Fruit fly (Drosophila melanogaster) whole organism, embryonic: ENCODE measurements around the gene CG6843.

ENCODE experiments used
- Ada2b ChIP-seq: fragments of 200-800 bp; sonication (Bioruptor generic); IDR thresholded peaks from 2 replicates; pipeline ENCODE4 v1.3.6; 2022; ENCODE audit warnings: missing biosample characterization, missing genetic modification characterization
- Asciz ChIP-seq: fragments of 200-800 bp; sonication (Bioruptor generic); optimal IDR thresholded peaks from 2 replicates; lab custom pipeline; 2017; ENCODE audit warnings: missing biosample characterization, mild to moderate bottlenecking, missing genetic modification characterization, missing genetic modification reagents
- CG11085 ChIP-seq: fragments of 200-800 bp; sonication (Bioruptor generic); IDR thresholded peaks from 2 replicates; pipeline ENCODE4 v1.3.6; 2022; ENCODE audit warnings: missing biosample characterization, missing genetic modification characterization
- CG11560 ChIP-seq: fragments of 200-800 bp; sonication (Bioruptor generic); IDR thresholded peaks from 3 replicates; pipeline ENCODE4 v1.3.6; 2022; ENCODE audit warnings: missing biosample characterization, missing genetic modification characterization
- CG12391 ChIP-seq: fragments of 200-800 bp; sonication (Bioruptor generic); optimal IDR thresholded peaks from 3 replicates; lab custom pipeline; 2018; ENCODE audit warnings: missing biosample characterization, mild to moderate bottlenecking, missing genetic modification characterization, moderate library complexity
- CG15073 ChIP-seq: fragments of 200-800 bp; sonication (Bioruptor generic); optimal IDR thresholded peaks from 2 replicates; lab custom pipeline; 2016; ENCODE audit warnings: missing biosample characterization, missing genetic modification characterization
- CG17186 ChIP-seq: fragments of 200-800 bp; sonication (Bioruptor generic); optimal IDR thresholded peaks from 3 replicates; lab custom pipeline; 2017; ENCODE audit warnings: missing biosample characterization, missing genetic modification reagents, missing genetic modification characterization
- CG17361 ChIP-seq: fragments of 200-800 bp; sonication (Bioruptor generic); IDR thresholded peaks from 3 replicates; pipeline ENCODE4 v1.3.6; 2022; ENCODE audit warnings: missing biosample characterization, missing genetic modification characterization
- CG31388 ChIP-seq: fragments of 200-800 bp; sonication (Bioruptor generic); optimal IDR thresholded peaks from 2 replicates; lab custom pipeline; 2016; ENCODE audit warnings: missing biosample characterization, missing genetic modification characterization
- CG4360 ChIP-seq: fragments of 200-800 bp; sonication (Bioruptor generic); IDR thresholded peaks from 2 replicates; pipeline ENCODE4 v1.3.6; 2022; ENCODE audit warnings: missing biosample characterization, missing genetic modification characterization
- CG43689 ChIP-seq: fragments of 200-800 bp; sonication (Bioruptor generic); IDR thresholded peaks from 2 replicates; pipeline ENCODE4 v1.3.6; 2022; ENCODE audit warnings: missing biosample characterization, missing genetic modification characterization
- CG5180 ChIP-seq: fragments of 200-800 bp; sonication (Bioruptor generic); optimal IDR thresholded peaks from 3 replicates; lab custom pipeline; 2017; ENCODE audit warnings: missing biosample characterization, missing genetic modification characterization, mild to moderate bottlenecking, moderate library complexity, missing genetic modification reagents
- CG6765 ChIP-seq: fragments of 200-800 bp; sonication (Bioruptor generic); optimal IDR thresholded peaks from 3 replicates; lab custom pipeline; 2017; ENCODE audit warnings: missing biosample characterization, mild to moderate bottlenecking, missing genetic modification characterization
- CG7271 ChIP-seq: fragments of 200-800 bp; sonication (Bioruptor generic); optimal IDR thresholded peaks from 2 replicates; lab custom pipeline; 2018; ENCODE audit warnings: missing biosample characterization, mild to moderate bottlenecking, missing genetic modification characterization, moderate library complexity
- CG9437 ChIP-seq: fragments of 200-800 bp; sonication (Bioruptor generic); optimal IDR thresholded peaks from 2 replicates; lab custom pipeline; 2018; ENCODE audit warnings: missing biosample characterization, mild to moderate bottlenecking, missing genetic modification characterization
- CG9876 ChIP-seq: fragments of 200-800 bp; sonication (Bioruptor generic); optimal IDR thresholded peaks from 2 replicates; lab custom pipeline; 2016; ENCODE audit warnings: missing biosample characterization, missing genetic modification characterization
- CkIIα-i1 ChIP-seq: fragments of 200-800 bp; sonication (Bioruptor generic); IDR thresholded peaks from 2 replicates; pipeline ENCODE4 v1.3.6; 2022; ENCODE audit warnings: missing biosample characterization, missing genetic modification characterization
- Dad ChIP-seq: fragments of 200-800 bp; sonication (Bioruptor generic); optimal IDR thresholded peaks from 3 replicates; lab custom pipeline; 2016; ENCODE audit warnings: missing biosample characterization, missing genetic modification characterization
- Dek ChIP-seq: fragments of 200-800 bp; sonication (Bioruptor generic); optimal IDR thresholded peaks from 3 replicates; lab custom pipeline; 2019; ENCODE audit warnings: missing biosample characterization, mild to moderate bottlenecking, missing genetic modification characterization, moderate library complexity
- Dp ChIP-seq: fragments of 200-800 bp; sonication (Bioruptor generic); optimal IDR thresholded peaks from 2 replicates; lab custom pipeline; 2018; ENCODE audit warnings: missing biosample characterization, mild to moderate bottlenecking, missing genetic modification characterization, moderate library complexity
- Ets65A ChIP-seq: fragments of 200-800 bp; sonication (Bioruptor generic); peaks from one replicate; lab custom pipeline; 2016; ENCODE audit warnings: missing biosample characterization, missing genetic modification characterization
- Ets97D ChIP-seq: fragments of 200-800 bp; sonication (Bioruptor generic); optimal IDR thresholded peaks from 3 replicates; lab custom pipeline; 2016; ENCODE audit warnings: missing biosample characterization, missing genetic modification characterization
- Hey ChIP-seq: fragments of 200-800 bp; sonication (Bioruptor generic); optimal IDR thresholded peaks from 3 replicates; lab custom pipeline; 2018; ENCODE audit warnings: missing biosample characterization, mild to moderate bottlenecking, missing genetic modification characterization
- MBD-R2 ChIP-seq: fragments of 200-800 bp; sonication (Bioruptor generic); IDR thresholded peaks from 2 replicates; pipeline ENCODE4 v1.3.6; 2022; ENCODE audit warnings: missing biosample characterization, missing genetic modification characterization
- MTF-1 ChIP-seq: fragments of 200-800 bp; sonication (Bioruptor generic); optimal IDR thresholded peaks from 2 replicates; lab custom pipeline; 2018; ENCODE audit warnings: missing biosample characterization, mild to moderate bottlenecking, missing genetic modification characterization, borderline replicate concordance
- Ptx1 ChIP-seq: fragments of 200-800 bp; sonication (Bioruptor generic); IDR thresholded peaks from 2 replicates; pipeline ENCODE4 v1.3.6; 2022; ENCODE audit warnings: missing biosample characterization, missing genetic modification characterization
- Rx ChIP-seq: fragments of 200-800 bp; sonication (Bioruptor generic); IDR thresholded peaks from 2 replicates; pipeline ENCODE4 v1.3.6; 2022; ENCODE audit warnings: missing biosample characterization, missing genetic modification characterization
- Xrp1 ChIP-seq: fragments of 200-800 bp; sonication (Bioruptor generic); IDR thresholded peaks from 2 replicates; pipeline ENCODE4 v1.3.6; 2022; ENCODE audit warnings: missing biosample characterization, missing genetic modification characterization
- btn ChIP-seq: fragments of 200-800 bp; sonication (Bioruptor generic); optimal IDR thresholded peaks from 2 replicates; lab custom pipeline; 2016; ENCODE audit warnings: missing biosample characterization, missing genetic modification characterization
- cg ChIP-seq: fragments of 200-800 bp; sonication (Bioruptor generic); optimal IDR thresholded peaks from 3 replicates; lab custom pipeline; 2019; ENCODE audit warnings: missing biosample characterization, mild to moderate bottlenecking, missing genetic modification characterization, moderate library complexity
- ci ChIP-seq: fragments of 200-800 bp; sonication (Bioruptor generic); IDR thresholded peaks from 3 replicates; pipeline ENCODE4 v1.3.6; 2022; ENCODE audit warnings: missing biosample characterization, missing genetic modification characterization
- croc ChIP-seq: fragments of 200-800 bp; sonication (Bioruptor generic); conservative IDR thresholded peaks from 3 replicates; pipeline ENCODE4 v1.3.6; 2022; ENCODE audit warnings: missing biosample characterization, missing genetic modification characterization
- disco-r ChIP-seq: fragments of 200-800 bp; sonication (Bioruptor generic); optimal IDR thresholded peaks from 2 replicates; lab custom pipeline; 2016; ENCODE audit warnings: missing biosample characterization, missing genetic modification characterization
- eyg ChIP-seq: fragments of 200-800 bp; sonication (Bioruptor generic); optimal IDR thresholded peaks from 3 replicates; lab custom pipeline; 2016; ENCODE audit warnings: missing biosample characterization, missing genetic modification characterization
- gcm ChIP-seq: fragments of 200-800 bp; sonication (Bioruptor generic); optimal IDR thresholded peaks from 2 replicates; lab custom pipeline; 2019; ENCODE audit warnings: missing biosample characterization, mild to moderate bottlenecking, missing genetic modification characterization, moderate library complexity
- gfzf ChIP-seq: fragments of 200-800 bp; sonication (Bioruptor generic); optimal IDR thresholded peaks from 2 replicates; lab custom pipeline; 2016; ENCODE audit warnings: missing biosample characterization, mild to moderate bottlenecking, missing genetic modification characterization, moderate library complexity
- gsb ChIP-seq: fragments of 200-800 bp; sonication (Bioruptor generic); IDR thresholded peaks from 2 replicates; pipeline ENCODE4 v1.3.6; 2022; ENCODE audit warnings: missing biosample characterization, missing genetic modification characterization
- jigr1 ChIP-seq: fragments of 200-800 bp; sonication (Bioruptor generic); IDR thresholded peaks from 3 replicates; pipeline ENCODE4 v1.3.6; 2022; ENCODE audit warnings: missing biosample characterization, missing genetic modification characterization
- kni ChIP-seq: fragments of 200-800 bp; sonication (Bioruptor generic); optimal IDR thresholded peaks from 3 replicates; lab custom pipeline; 2017; ENCODE audit warnings: mild to moderate bottlenecking, missing biosample characterization, missing genetic modification reagents, missing genetic modification characterization
- luna ChIP-seq: fragments of 200-800 bp; sonication (Bioruptor generic); optimal IDR thresholded peaks from 2 replicates; lab custom pipeline; 2016; ENCODE audit warnings: missing biosample characterization, missing genetic modification characterization
- nau ChIP-seq: fragments of 200-800 bp; sonication (Bioruptor generic); optimal IDR thresholded peaks from 3 replicates; lab custom pipeline; 2017; ENCODE audit warnings: missing biosample characterization, mild to moderate bottlenecking, missing genetic modification characterization, missing genetic modification reagents
- nerfin-1 ChIP-seq: fragments of 200-800 bp; sonication (Bioruptor generic); optimal IDR thresholded peaks from 3 replicates; lab custom pipeline; 2019; ENCODE audit warnings: missing biosample characterization, mild to moderate bottlenecking, missing genetic modification characterization, moderate library complexity
- onecut ChIP-seq: fragments of 200-800 bp; sonication (Bioruptor generic); IDR thresholded peaks from 2 replicates; pipeline ENCODE4 v1.3.6; 2022; ENCODE audit warnings: missing biosample characterization, missing genetic modification characterization
- pho ChIP-seq: fragments of 200-800 bp; sonication (Bioruptor generic); optimal IDR thresholded peaks from 2 replicates; lab custom pipeline; 2016; ENCODE audit warnings: missing biosample characterization, missing genetic modification characterization
- phol ChIP-seq: fragments of 200-800 bp; sonication (Bioruptor generic); optimal IDR thresholded peaks from 3 replicates; lab custom pipeline; 2018; ENCODE audit warnings: missing biosample characterization, mild to moderate bottlenecking, missing genetic modification characterization, moderate library complexity
- pum ChIP-seq: fragments of 200-800 bp; sonication (Bioruptor generic); optimal IDR thresholded peaks from 2 replicates; lab custom pipeline; 2016; ENCODE audit warnings: missing biosample characterization, missing genetic modification characterization
- ranshi ChIP-seq: fragments of 200-800 bp; sonication (Bioruptor generic); IDR thresholded peaks from 2 replicates; pipeline ENCODE4 v1.3.6; 2022; ENCODE audit warnings: missing biosample characterization, missing genetic modification characterization
- sd ChIP-seq: fragments of 200-800 bp; sonication (Bioruptor generic); optimal IDR thresholded peaks from 3 replicates; lab custom pipeline; 2018; ENCODE audit warnings: missing biosample characterization, mild to moderate bottlenecking, missing genetic modification characterization, moderate library complexity
- sob ChIP-seq: fragments of 200-800 bp; sonication (Bioruptor generic); IDR thresholded peaks from 2 replicates; pipeline ENCODE4 v1.3.6; 2022; ENCODE audit warnings: missing biosample characterization, missing genetic modification characterization
- wdn ChIP-seq: fragments of 200-800 bp; sonication (Bioruptor generic); IDR thresholded peaks from 2 replicates; pipeline ENCODE4 v1.3.6; 2022; ENCODE audit warnings: missing biosample characterization, missing genetic modification characterization
- z ChIP-seq: fragments of 200-800 bp; sonication (Bioruptor generic); IDR thresholded peaks from 3 replicates; pipeline ENCODE4 v1.3.6; 2022; ENCODE audit warnings: missing biosample characterization, missing genetic modification characterization

CG6843 gene

DNA sequence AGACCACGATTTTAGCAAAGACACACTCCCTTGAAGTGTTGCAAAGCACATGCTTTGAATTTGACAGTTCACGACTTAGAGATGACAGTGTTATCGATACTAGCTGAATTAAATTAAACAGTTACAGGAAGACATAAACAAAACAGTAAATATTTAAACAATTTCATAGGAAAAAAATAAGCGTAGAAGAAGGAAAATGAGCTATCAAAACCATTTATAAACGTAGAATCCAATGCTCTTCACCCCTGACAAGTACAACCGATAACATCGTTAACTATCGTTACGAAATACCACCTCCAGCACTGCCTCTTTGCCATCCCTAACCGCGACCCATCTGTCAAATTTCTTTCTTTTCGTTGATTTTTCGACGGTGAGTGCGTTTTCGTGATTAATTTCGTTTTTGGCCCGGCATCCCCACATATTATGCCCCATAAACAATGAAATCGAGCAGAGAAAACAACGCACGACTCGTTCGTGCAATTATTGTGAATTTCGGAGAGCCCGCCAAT, 2.6 kb upstream of the CG6843 start, which contains the start of gene RpL26 (continued):
- TF ChIP-seq nau (GFP tag; lab: Kevin White, UChicago) = peak; percentile 42
- TF ChIP-seq CG9437 (GFP tag; lab: Kevin White, UChicago) = peak; percentile 77
- no peak for TF ChIP-seq Hey (tag; lab: Kevin White, UChicago)
- TF ChIP-seq nerfin-1 (tag; lab: Kevin White, UChicago) = peak; percentile 68
- TF ChIP-seq phol (tag; lab: Kevin White, UChicago) = peak; percentile 80
- 0 out of 2 replicates have a peak, but pooled peaks have one; percentile 19 for TF ChIP-seq Ada2b (GFP tag; lab: Robert Waterston, UW)
- TF ChIP-seq CG9876 (GFP tag; lab: Kevin White, UChicago) = peak; percentile 81
- TF ChIP-seq CG7271 (tag; lab: Kevin White, UChicago) = peak; percentile 15
- peak; percentile 79 for TF ChIP-seq CG17361 (GFP tag; lab: Robert Waterston, UW)
- 0 out of 2 replicates have a peak, but pooled peaks have one; percentile 61 for TF ChIP-seq ranshi (GFP tag; lab: Robert Waterston, UW)
- peak; percentile 40 for TF ChIP-seq gfzf (GFP tag; lab: Kevin White, UChicago)
- peak; percentile 81 for TF ChIP-seq sob (GFP tag; lab: Robert Waterston, UW)
- TF ChIP-seq Dp (GFP tag; lab: Kevin White, UChicago) = peak; percentile 34
- peak; percentile 90 for TF ChIP-seq pho (GFP tag; lab: Kevin White, UChicago)
- TF ChIP-seq kni = no peak
- no peak for TF ChIP-seq gsb (GFP tag; lab: Robert Waterston, UW)
- peak; percentile 80 for TF ChIP-seq Ptx1 (GFP tag; lab: Robert Waterston, UW)
- peak; percentile 64; the same call in 1 of the 2 replicates for TF ChIP-seq CG11085 (GFP tag; lab: Robert Waterston, UW)
- TF ChIP-seq wdn = no peak
- TF ChIP-seq disco-r (GFP tag; lab: Kevin White, UChicago) = peak; percentile 83
- peak; percentile 54; the same call in 1 of the 2 replicates for TF ChIP-seq Rx (GFP tag; lab: Robert Waterston, UW)
- no peak for TF ChIP-seq jigr1
- no peak for TF ChIP-seq Asciz
- TF ChIP-seq CG12391 = peak; percentile 83
- peak; percentile 74 for TF ChIP-seq luna (GFP tag; lab: Kevin White, UChicago)
- TF ChIP-seq MTF-1 (GFP tag; lab: Kevin White, UChicago) = peak; percentile 14
- peak; percentile 72 for TF ChIP-seq Dek (tag; lab: Kevin White, UChicago)
- no peak for TF ChIP-seq CG5180 (GFP tag; lab: Kevin White, UChicago)
- peak; percentile 20 for TF ChIP-seq eyg (GFP tag; lab: Kevin White, UChicago)
- TF ChIP-seq CG4360 (GFP tag; lab: Robert Waterston, UW) = no peak
- TF ChIP-seq cg = no peak
- TF ChIP-seq CkIIα-i1 (GFP tag; lab: Robert Waterston, UW) = no peak
- TF ChIP-seq croc (GFP tag; lab: Robert Waterston, UW) = peak; percentile 60
- no peak for TF ChIP-seq CG43689 (GFP tag; lab: Robert Waterston, UW)
- TF ChIP-seq gcm = peak; percentile 42
- no peak for TF ChIP-seq z (GFP tag; lab: Robert Waterston, UW)
- peak; percentile 72 for TF ChIP-seq Dad (GFP tag; lab: Kevin White, UChicago)
- peak; percentile 88 for TF ChIP-seq pum (GFP tag; lab: Kevin White, UChicago)
- TF ChIP-seq onecut (GFP tag; lab: Robert Waterston, UW) = no peak
- no peak for TF ChIP-seq CG31388 (GFP tag; lab: Kevin White, UChicago)
- TF ChIP-seq ci (GFP tag; lab: Robert Waterston, UW) = peak; percentile 38; the same call in 2 of the 3 replicates
- TF ChIP-seq sd (tag; lab: Kevin White, UChicago) = no peak
- peak; percentile 56 for TF ChIP-seq MBD-R2 (GFP tag; lab: Robert Waterston, UW)
- peak; percentile 59 for TF ChIP-seq Xrp1 (GFP tag; lab: Robert Waterston, UW)
- TF ChIP-seq btn (GFP tag; lab: Kevin White, UChicago) = no peak
- peak; percentile 98 for TF ChIP-seq Ets65A
- peak; percentile 34; the same call in 1 of the 3 replicates for TF ChIP-seq CG11560 (tag; lab: Robert Waterston, UW)
- TF ChIP-seq Ets97D (GFP tag; lab: Kevin White, UChicago) = peak; percentile 99
- TF ChIP-seq CG6765 (GFP tag; lab: Kevin White, UChicago) = peak; percentile 65
- TF ChIP-seq CG17186 (GFP tag; lab: Kevin White, UChicago) = peak; percentile 56
- peak; percentile 38 for TF ChIP-seq CG15073 (GFP tag; lab: Kevin White, UChicago)
